Fruit fly (Drosophila melanogaster) whole organism, embryonic: ENCODE results near the gene CG12081.
A peak's percentile ranks its signal among the peaks of the same experiment; 100 is the strongest.

Experiments used
- B-H2 ChIP-seq: fragments of 200-800 bp; sonication (Bioruptor generic); optimal IDR thresholded peaks from 2 replicates; lab custom pipeline; 2018; ENCODE audit warnings: missing biosample characterization, mild to moderate bottlenecking, missing genetic modification characterization
- Bgb ChIP-seq: fragments of 200-800 bp; sonication (Bioruptor generic); IDR thresholded peaks from 2 replicates; pipeline ENCODE4 v1.3.6; 2022; ENCODE audit warnings: missing biosample characterization, missing genetic modification characterization; ENCODE audit not compliant: partially characterized antibody
- Blimp-1 ChIP-seq: fragments of 200-800 bp; sonication (Bioruptor generic); optimal IDR thresholded peaks from 3 replicates; lab custom pipeline; 2018; ENCODE audit warnings: missing biosample characterization, missing genetic modification characterization, mild to moderate bottlenecking, moderate library complexity, missing genetic modification reagents
- CG14441 ChIP-seq: fragments of 200-800 bp; sonication (Bioruptor generic); IDR thresholded peaks from 2 replicates; pipeline ENCODE4 v1.3.6; 2022; ENCODE audit warnings: missing biosample characterization, missing genetic modification characterization
- CG14860 ChIP-seq: fragments of 200-800 bp; sonication (Bioruptor generic); IDR thresholded peaks from 3 replicates; pipeline ENCODE4 v1.3.6; 2022; ENCODE audit warnings: missing biosample characterization, missing genetic modification characterization; ENCODE audit not compliant: partially characterized antibody
- CG15269 ChIP-seq: fragments of 200-800 bp; sonication (Bioruptor generic); optimal IDR thresholded peaks from 2 replicates; lab custom pipeline; 2018; ENCODE audit warnings: missing biosample characterization, mild to moderate bottlenecking, missing genetic modification characterization, moderate library complexity
- CG15696 ChIP-seq: fragments of 200-800 bp; sonication (Bioruptor generic); optimal IDR thresholded peaks from 2 replicates; lab custom pipeline; 2019; ENCODE audit warnings: missing biosample characterization, mild to moderate bottlenecking, missing genetic modification characterization, moderate library complexity
- CG17361 ChIP-seq: fragments of 200-800 bp; sonication (Bioruptor generic); IDR thresholded peaks from 3 replicates; pipeline ENCODE4 v1.3.6; 2022; ENCODE audit warnings: missing biosample characterization, missing genetic modification characterization
- CG17829 ChIP-seq: fragments of 200-800 bp; optimal IDR thresholded peaks from 2 replicates; lab custom pipeline; 2019; ENCODE audit warnings: missing biosample characterization, mild to moderate bottlenecking, missing genetic modification characterization, moderate library complexity
- CG17912 ChIP-seq: fragments of 200-800 bp; sonication (Bioruptor generic); optimal IDR thresholded peaks from 2 replicates; lab custom pipeline; 2018; ENCODE audit warnings: missing biosample characterization, mild to moderate bottlenecking, missing genetic modification characterization
- CG18599 ChIP-seq: fragments of 200-800 bp; sonication (Bioruptor generic); optimal IDR thresholded peaks from 3 replicates; lab custom pipeline; 2017; ENCODE audit warnings: missing biosample characterization, missing genetic modification characterization, mild to moderate bottlenecking, moderate library complexity, missing genetic modification reagents
- CG18619 ChIP-seq: fragments of 200-800 bp; sonication (Bioruptor generic); optimal IDR thresholded peaks from 3 replicates; lab custom pipeline; 2017; ENCODE audit warnings: missing biosample characterization, mild to moderate bottlenecking, missing genetic modification characterization
- CG2678 ChIP-seq: fragments of 200-800 bp; sonication (Bioruptor generic); optimal IDR thresholded peaks from 3 replicates; lab custom pipeline; 2019; ENCODE audit warnings: missing biosample characterization, mild to moderate bottlenecking, missing genetic modification characterization, moderate library complexity
- CG30020 ChIP-seq: fragments of 200-800 bp; optimal IDR thresholded peaks from 2 replicates; lab custom pipeline; 2019; ENCODE audit warnings: missing biosample characterization, mild to moderate bottlenecking, missing genetic modification characterization, moderate library complexity
- CG33213 ChIP-seq: fragments of 200-800 bp; sonication (Bioruptor generic); optimal IDR thresholded peaks from 3 replicates; lab custom pipeline; 2016; ENCODE audit warnings: missing biosample characterization, missing genetic modification characterization
- CG4282 ChIP-seq: fragments of 200-800 bp; sonication (Bioruptor generic); optimal IDR thresholded peaks from 2 replicates; lab custom pipeline; 2016; ENCODE audit warnings: missing biosample characterization, missing genetic modification characterization
- CG43689 ChIP-seq: fragments of 200-800 bp; sonication (Bioruptor generic); IDR thresholded peaks from 2 replicates; pipeline ENCODE4 v1.3.6; 2022; ENCODE audit warnings: missing biosample characterization, missing genetic modification characterization
- CG4730 ChIP-seq: fragments of 200-800 bp; sonication (Bioruptor generic); IDR thresholded peaks from 2 replicates; pipeline ENCODE4 v1.3.6; 2022; ENCODE audit warnings: missing biosample characterization, missing genetic modification characterization
- CG7372 ChIP-seq: fragments of 200-800 bp; sonication (Bioruptor generic); IDR thresholded peaks from 2 replicates; pipeline ENCODE4 v1.3.6; 2022; ENCODE audit warnings: missing biosample characterization, missing genetic modification characterization
- CG7745 ChIP-seq: fragments of 200-800 bp; sonication (Bioruptor generic); optimal IDR thresholded peaks from 2 replicates; lab custom pipeline; 2018; ENCODE audit warnings: missing biosample characterization, mild to moderate bottlenecking, missing genetic modification characterization, moderate library complexity
- CG8388 ChIP-seq: fragments of 200-800 bp; sonication (Bioruptor generic); optimal IDR thresholded peaks from 2 replicates; lab custom pipeline; 2019; ENCODE audit warnings: missing biosample characterization, mild to moderate bottlenecking, missing genetic modification characterization, moderate library complexity
- CG8765 ChIP-seq: fragments of 200-800 bp; sonication (Bioruptor generic); IDR thresholded peaks from 2 replicates; pipeline ENCODE4 v1.3.6; 2022; ENCODE audit warnings: missing biosample characterization, missing genetic modification characterization
- CHES-1-like ChIP-seq: fragments of 200-800 bp; sonication (Bioruptor generic); optimal IDR thresholded peaks from 2 replicates; lab custom pipeline; 2016; ENCODE audit warnings: missing biosample characterization, missing genetic modification characterization
- E2f2 ChIP-seq: fragments of 200-800 bp; sonication (Bioruptor generic); IDR thresholded peaks from 2 replicates; pipeline ENCODE4 v1.3.6; 2022; ENCODE audit warnings: missing biosample characterization, missing genetic modification characterization
- Ets65A ChIP-seq: fragments of 200-800 bp; sonication (Bioruptor generic); peaks from one replicate; lab custom pipeline; 2016; ENCODE audit warnings: missing biosample characterization, missing genetic modification characterization
- Hey ChIP-seq: fragments of 200-800 bp; sonication (Bioruptor generic); optimal IDR thresholded peaks from 3 replicates; lab custom pipeline; 2018; ENCODE audit warnings: missing biosample characterization, mild to moderate bottlenecking, missing genetic modification characterization
- Hr51 ChIP-seq, 2 experiments: fragments of 200-800 bp; sonication (Bioruptor generic); optimal IDR thresholded peaks; 2 replicates in 1 of 2; 3 replicates in 1 of 2; lab custom pipeline; 2016 to 2018; ENCODE audit warnings: missing biosample characterization in 2 of 2, missing genetic modification characterization in 2 of 2, mild to moderate bottlenecking in 1 of 2, moderate library complexity in 1 of 2
- Hsf ChIP-seq: fragments of 200-800 bp; sonication (Bioruptor generic); optimal IDR thresholded peaks from 3 replicates; lab custom pipeline; 2016; ENCODE audit warnings: missing biosample characterization, missing genetic modification characterization
- Kr ChIP-seq: fragments of 200-800 bp; sonication (Bioruptor generic); optimal IDR thresholded peaks from 2 replicates; lab custom pipeline; 2017; ENCODE audit warnings: missing biosample characterization, mild to moderate bottlenecking, missing genetic modification characterization
- NC2β ChIP-seq: fragments of 200-800 bp; sonication (Bioruptor generic); optimal IDR thresholded peaks from 2 replicates; lab custom pipeline; 2016; ENCODE audit warnings: missing biosample characterization, missing genetic modification characterization
- Neu2 ChIP-seq: fragments of 200-800 bp; sonication (Bioruptor generic); optimal IDR thresholded peaks from 3 replicates; lab custom pipeline; 2016; ENCODE audit warnings: missing biosample characterization, missing genetic modification characterization, borderline replicate concordance
- Oli ChIP-seq: fragments of 200-800 bp; sonication (Bioruptor generic); optimal IDR thresholded peaks from 2 replicates; lab custom pipeline; 2018; ENCODE audit warnings: missing biosample characterization, mild to moderate bottlenecking, missing genetic modification characterization, moderate library complexity
- Rx ChIP-seq: fragments of 200-800 bp; sonication (Bioruptor generic); IDR thresholded peaks from 2 replicates; pipeline ENCODE4 v1.3.6; 2022; ENCODE audit warnings: missing biosample characterization, missing genetic modification characterization
- Taf1 ChIP-seq: fragments of 200-800 bp; sonication (Bioruptor generic); IDR thresholded peaks from 2 replicates; pipeline ENCODE4 v1.3.6; 2022; ENCODE audit warnings: missing biosample characterization, missing genetic modification characterization
- ara ChIP-seq: fragments of 200-800 bp; sonication (Bioruptor generic); IDR thresholded peaks from 2 replicates; pipeline ENCODE4 v1.3.6; 2022; ENCODE audit warnings: missing biosample characterization, missing genetic modification characterization
- bsh ChIP-seq, 2 experiments: fragments of 200-800 bp; sonication (Bioruptor generic); optimal IDR thresholded peaks; 2 replicates each; lab custom pipeline; 2017 to 2018; ENCODE audit warnings: mild to moderate bottlenecking in 2 of 2, missing biosample characterization in 2 of 2, missing genetic modification characterization in 2 of 2, moderate library complexity in 1 of 2
- chm ChIP-seq: fragments of 200-800 bp; sonication (Bioruptor generic); IDR thresholded peaks from 2 replicates; pipeline ENCODE4 v1.3.6; 2022; ENCODE audit warnings: missing biosample characterization, missing genetic modification characterization
- ci ChIP-seq: fragments of 200-800 bp; sonication (Bioruptor generic); IDR thresholded peaks from 3 replicates; pipeline ENCODE4 v1.3.6; 2022; ENCODE audit warnings: missing biosample characterization, missing genetic modification characterization
- cwo ChIP-seq: fragments of 200-800 bp; sonication (Bioruptor generic); optimal IDR thresholded peaks from 3 replicates; lab custom pipeline; 2017; ENCODE audit warnings: missing biosample characterization, missing genetic modification characterization, mild to moderate bottlenecking, moderate library complexity, missing genetic modification reagents
- eve ChIP-seq, 2 experiments: fragments of >200 bp; optimal IDR thresholded peaks; 2 replicates each; lab custom pipeline; 2017; ENCODE audit warnings: missing biosample characterization in 2 of 2, missing genetic modification characterization in 2 of 2
- fd96Cb ChIP-seq: fragments of 200-800 bp; sonication (Bioruptor generic); optimal IDR thresholded peaks from 2 replicates; lab custom pipeline; 2018; ENCODE audit warnings: missing biosample characterization, mild to moderate bottlenecking, missing genetic modification characterization, moderate library complexity
- gt ChIP-seq: fragments of 200-800 bp; sonication (Bioruptor generic); IDR thresholded peaks from 2 replicates; pipeline ENCODE4 v1.3.6; 2022; ENCODE audit warnings: missing biosample characterization, missing genetic modification characterization
- ham ChIP-seq: fragments of 200-800 bp; sonication (Bioruptor generic); IDR thresholded peaks from 2 replicates; pipeline ENCODE4 v1.3.6; 2022; ENCODE audit warnings: missing biosample characterization, missing genetic modification characterization
- mld ChIP-seq: fragments of 200-800 bp; sonication (Bioruptor generic); IDR thresholded peaks from 3 replicates; pipeline ENCODE4 v1.3.6; 2022; ENCODE audit warnings: missing biosample characterization, missing genetic modification characterization; ENCODE audit not compliant: partially characterized antibody
- pho ChIP-seq: fragments of 200-800 bp; sonication (Bioruptor generic); optimal IDR thresholded peaks from 2 replicates; lab custom pipeline; 2016; ENCODE audit warnings: missing biosample characterization, missing genetic modification characterization
- pnt ChIP-seq: fragments of 200-800 bp; sonication (Bioruptor generic); optimal IDR thresholded peaks from 3 replicates; lab custom pipeline; 2016; ENCODE audit warnings: missing biosample characterization, missing genetic modification characterization
- tin ChIP-seq: fragments of 200-800 bp; sonication (Bioruptor generic); optimal IDR thresholded peaks from 3 replicates; lab custom pipeline; 2016; ENCODE audit warnings: missing biosample characterization, missing genetic modification characterization
- tio ChIP-seq: fragments of 200-800 bp; sonication (Bioruptor generic); optimal IDR thresholded peaks from 2 replicates; lab custom pipeline; 2017; ENCODE audit warnings: missing biosample characterization, missing genetic modification characterization, inconsistent platforms
- tx ChIP-seq: fragments of 200-800 bp; sonication (Bioruptor generic); optimal IDR thresholded peaks from 2 replicates; lab custom pipeline; 2016; ENCODE audit warnings: missing biosample characterization, missing genetic modification characterization
- unc-4 ChIP-seq: fragments of 200-800 bp; sonication (Bioruptor generic); IDR thresholded peaks from 2 replicates; pipeline ENCODE4 v1.3.6; 2022; ENCODE audit warnings: missing biosample characterization, missing genetic modification characterization; ENCODE audit not compliant: partially characterized antibody
- zfh2 ChIP-seq: fragments of 200-800 bp; sonication (Bioruptor generic); optimal IDR thresholded peaks from 2 replicates; lab custom pipeline; 2016; ENCODE audit warnings: missing biosample characterization, missing genetic modification characterization

The CG12081 gene

DNA sequence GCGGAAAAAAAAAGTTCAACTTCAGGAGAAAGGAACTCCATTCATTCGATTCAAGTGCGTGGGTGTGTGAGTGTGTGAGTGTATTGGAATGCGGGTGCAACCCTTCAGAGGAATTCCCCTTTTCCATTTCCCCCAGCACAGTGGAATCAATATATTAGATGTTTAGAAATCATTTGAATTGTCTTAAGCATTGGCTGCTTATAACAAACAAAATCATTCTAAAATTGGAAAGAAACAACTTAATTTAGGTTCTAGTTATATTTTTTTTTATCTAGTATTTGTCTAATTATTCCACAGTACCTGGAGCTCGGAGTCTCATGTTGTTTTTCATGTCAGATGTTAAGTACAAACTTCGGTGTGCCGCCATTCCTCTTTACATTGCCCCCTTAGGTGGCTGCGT is 49.6 kb upstream of the CG12081 start (continued):
- TF ChIP-seq chm (GFP tag; lab: Robert Waterston, UW) (no peak), CG15269 (tag; lab: Kevin White, UChicago) (peak; percentile 11), cwo (GFP tag; lab: Kevin White, UChicago) (peak; percentile 33), Hr51 (GFP tag; optimal IDR thresholded peaks at IDR 0.05; lab: Kevin White, UChicago) (peak in 1 of 2 experiments; percentile 22), zfh2 (GFP tag; lab: Kevin White, UChicago) (no peak), CG8388 (no peak), Hey (tag; lab: Kevin White, UChicago) (no peak), CG17361 (GFP tag; lab: Robert Waterston, UW) (0 out of 3 replicates have a peak, but pooled peaks have one; percentile 10), Hsf (GFP tag; lab: Kevin White, UChicago) (peak; percentile 16), fd96Cb (peak; percentile 13), CHES-1-like (GFP tag; lab: Kevin White, UChicago) (no peak), CG33213 (GFP tag; lab: Kevin White, UChicago) (no peak), E2f2 (no peak), CG8765 (GFP tag; lab: Robert Waterston, UW) (no peak), NC2β (GFP tag; lab: Kevin White, UChicago) (no peak), gt (no peak), Rx (GFP tag; lab: Robert Waterston, UW) (no peak), CG4282 (no peak), CG7372 (GFP tag; lab: Robert Waterston, UW) (0 out of 2 replicates have a peak, but pooled peaks have one; percentile 7), tin (GFP tag; lab: Kevin White, UChicago) (no peak), CG30020 (no peak), CG43689 (GFP tag; lab: Robert Waterston, UW) (no peak), Blimp-1 (GFP tag; lab: Kevin White, UChicago) (peak; percentile 23), CG4730 (no peak), CG2678 (peak; percentile 40), unc-4 (no peak), ham (GFP tag; lab: Robert Waterston, UW) (no peak), Bgb (GFP tag; lab: Robert Waterston, UW) (no peak), CG14860 (GFP tag; lab: Robert Waterston, UW) (no peak), pnt (GFP tag; lab: Kevin White, UChicago) (no peak), eve (GFP tag; optimal IDR thresholded peaks at IDR 0.05; lab: Kevin White, UChicago) (no peak), Kr (GFP tag; lab: Kevin White, UChicago) (no peak), CG7745 (tag; lab: Kevin White, UChicago) (no peak), CG14441 (GFP tag; lab: Robert Waterston, UW) (0 out of 2 replicates have a peak, but pooled peaks have one; percentile 25), Neu2 (GFP tag; lab: Kevin White, UChicago) (no peak), CG17829 (no peak), pho (no peak), Ets65A (GFP tag; lab: Kevin White, UChicago) (no peak), tx (GFP tag; lab: Kevin White, UChicago) (no peak), B-H2 (GFP tag; lab: Kevin White, UChicago) (no peak), ara (0 out of 2 replicates have a peak, but pooled peaks have one; percentile 5), tio (no peak), bsh (GFP tag; optimal IDR thresholded peaks at IDR 0.05; lab: Kevin White, UChicago) (peak in 1 of 2 experiments; percentile 42), mld (GFP tag; lab: Robert Waterston, UW) (no peak), CG15696 (tag; lab: Kevin White, UChicago) (no peak), CG18599 (GFP tag; lab: Kevin White, UChicago) (peak; percentile 39), Taf1 (no peak), CG17912 (no peak), ci (GFP tag; lab: Robert Waterston, UW) (no peak), CG18619 (no peak), Oli (peak; percentile 11)
